Worm (Caenorhabditis elegans) whole organism, young adult: ENCODE data around the gene cup-15.
A peak's percentile ranks its signal among the peaks of the same experiment; 100 is the strongest.

ENCODE experiments used
- B0261.1 ChIP-seq: sonication (generic microtip); optimal IDR thresholded peaks from 2 replicates; lab custom pipeline; 2016; ENCODE audit warnings: mild to moderate bottlenecking, missing genetic modification characterization, moderate library complexity, missing compliant biosample characterization
- B0336.3 ChIP-seq: fragments of 200-800 bp; sonication (Bioruptor generic); IDR thresholded peaks from 2 replicates; pipeline ENCODE4 v1.3.6; 2022; ENCODE audit warnings: missing genetic modification characterization, missing compliant biosample characterization
- F10E7.11 ChIP-seq: sonication (generic microtip); optimal IDR thresholded peaks from 2 replicates; lab custom pipeline; 2017; ENCODE audit warnings: mild to moderate bottlenecking, missing genetic modification characterization, moderate library complexity, missing compliant biosample characterization
- F22D6.2 ChIP-seq: sonication (generic microtip); optimal IDR thresholded peaks from 2 replicates; lab custom pipeline; 2016; ENCODE audit warnings: mild to moderate bottlenecking, missing genetic modification characterization, missing compliant biosample characterization
- F33H1.4 ChIP-seq: fragments of 200-800 bp; sonication (Bioruptor generic); IDR thresholded peaks from 2 replicates; pipeline ENCODE4 v1.3.6; 2022; ENCODE audit warnings: missing genetic modification reagents, missing genetic modification characterization, missing compliant biosample characterization
- F57A8.1 ChIP-seq: fragments of 200-800 bp; sonication (Bioruptor generic); optimal IDR thresholded peaks from 2 replicates; lab custom pipeline; 2018; ENCODE audit warnings: mild to moderate bottlenecking, missing genetic modification characterization, moderate library complexity, missing compliant biosample characterization
- F57C9.4 ChIP-seq: sonication (generic microtip); optimal IDR thresholded peaks from 2 replicates; lab custom pipeline; 2017; ENCODE audit warnings: mild to moderate bottlenecking, missing genetic modification characterization, missing compliant biosample characterization
- T26A5.8 ChIP-seq: sonication (generic microtip); optimal IDR thresholded peaks from 2 replicates; lab custom pipeline; 2016; ENCODE audit warnings: missing genetic modification characterization, missing compliant biosample characterization
- Y53G8AR.9 ChIP-seq: fragments of 200-800 bp; sonication (Bioruptor generic); conservative IDR thresholded peaks from 2 replicates; pipeline ENCODE4 v1.3.6; 2022; ENCODE audit warnings: missing genetic modification reagents, missing genetic modification characterization, missing compliant biosample characterization
- Y56A3A.18 ChIP-seq: fragments of 200-800 bp; sonication (Bioruptor generic); IDR thresholded peaks from 2 replicates; pipeline ENCODE4 v1.3.6; 2022; ENCODE audit warnings: missing genetic modification reagents, missing genetic modification characterization, missing compliant biosample characterization
- aptf-2 ChIP-seq: fragments of 200-800 bp; sonication (Bioruptor generic); conservative IDR thresholded peaks from 2 replicates; pipeline ENCODE4 v1.3.6; 2022; ENCODE audit warnings: missing genetic modification reagents, missing genetic modification characterization, missing compliant biosample characterization
- atf-7 ChIP-seq: sonication (generic microtip); optimal IDR thresholded peaks from 2 replicates; lab custom pipeline; 2017; ENCODE audit warnings: mild to moderate bottlenecking, missing genetic modification characterization, missing compliant biosample characterization
- athp-1 ChIP-seq: sonication (generic microtip); optimal IDR thresholded peaks from 2 replicates; lab custom pipeline; 2017; ENCODE audit warnings: mild to moderate bottlenecking, missing genetic modification characterization, missing compliant biosample characterization
- attf-6 ChIP-seq: fragments of 200-800 bp; sonication (Bioruptor generic); IDR thresholded peaks from 2 replicates; pipeline ENCODE4 v1.3.6; 2022; ENCODE audit warnings: missing genetic modification reagents, missing genetic modification characterization, missing compliant biosample characterization
- cebp-1 ChIP-seq, 2 experiments: fragments of 200-800 bp in 1 of 2; sonication (Bioruptor generic) in 1 of 2; sonication (generic microtip) in 1 of 2; IDR thresholded peaks in 1 of 2; optimal IDR thresholded peaks in 1 of 2; 2 replicates each; pipeline versions ENCODE4 v1.3.6 to Lab custom; 2017 to 2022; ENCODE audit warnings: missing compliant biosample characterization in 2 of 2, missing genetic modification characterization in 2 of 2, mild to moderate bottlenecking in 1 of 2, missing genetic modification reagents in 1 of 2, moderate library complexity in 1 of 2
- ceh-91 ChIP-seq: fragments of 200-800 bp; sonication (Bioruptor generic); IDR thresholded peaks from 2 replicates; pipeline ENCODE4 v1.3.6; 2022; ENCODE audit warnings: missing genetic modification reagents, missing genetic modification characterization, missing compliant biosample characterization
- die-1 ChIP-seq: sonication (generic microtip); optimal IDR thresholded peaks from 2 replicates; lab custom pipeline; 2016; ENCODE audit warnings: missing genotype, mild to moderate bottlenecking, missing genetic modification characterization, missing compliant biosample characterization
- dox-1 ChIP-seq: fragments of 200-800 bp; sonication (Bioruptor generic); IDR thresholded peaks from 2 replicates; pipeline ENCODE4 v1.3.6; 2022; ENCODE audit warnings: missing genetic modification reagents, missing genetic modification characterization, missing compliant biosample characterization
- egl-18 ChIP-seq: fragments of 200-800 bp; sonication (Bioruptor generic); IDR thresholded peaks from 2 replicates; pipeline ENCODE4 v1.3.6; 2022; ENCODE audit warnings: missing genetic modification reagents, missing genetic modification characterization, missing compliant biosample characterization
- egl-44 ChIP-seq: fragments of 200-800 bp; sonication (Bioruptor generic); IDR thresholded peaks from 2 replicates; pipeline ENCODE4 v1.3.6; 2022; ENCODE audit warnings: missing genetic modification reagents, missing genetic modification characterization, missing compliant biosample characterization
- gei-17 ChIP-seq: fragments of 200-800 bp; sonication (Bioruptor generic); optimal IDR thresholded peaks from 2 replicates; lab custom pipeline; 2018; ENCODE audit warnings: mild to moderate bottlenecking, missing genetic modification characterization, missing compliant biosample characterization
- hmg-1.2 ChIP-seq: fragments of 200-800 bp; sonication (Bioruptor generic); IDR thresholded peaks from 2 replicates; pipeline ENCODE4 v1.3.6; 2022; ENCODE audit warnings: missing genetic modification reagents, missing genetic modification characterization, missing compliant biosample characterization
- hmg-20 ChIP-seq: fragments of 200-800 bp; sonication (Bioruptor generic); IDR thresholded peaks from 2 replicates; pipeline ENCODE4 v1.3.6; 2022; ENCODE audit warnings: missing genetic modification reagents, missing genetic modification characterization, missing compliant biosample characterization
- hsf-1 ChIP-seq: fragments of 200-800 bp; sonication (Bioruptor generic); IDR thresholded peaks from 2 replicates; pipeline ENCODE4 v1.3.6; 2022; ENCODE audit warnings: missing genetic modification reagents, missing genetic modification characterization, missing compliant biosample characterization
- let-526 ChIP-seq: fragments of 200-800 bp; sonication (Bioruptor generic); IDR thresholded peaks from 2 replicates; pipeline ENCODE4 v1.3.6; 2022; ENCODE audit warnings: missing genetic modification reagents, missing genetic modification characterization, missing compliant biosample characterization
- lin-35 ChIP-seq, 3 experiments: fragments of 150-350 bp in 2 of 3; sonication (generic microtip) in 1 of 3; optimal IDR thresholded peaks; 2 replicates each; lab custom pipeline; 2014 to 2018; ENCODE audit warnings: missing biosample characterization in 3 of 3, missing genetic modification characterization in 3 of 3, missing genetic modification reagents in 3 of 3
- lin-54 ChIP-seq: fragments of 200-800 bp; sonication (Bioruptor generic); optimal IDR thresholded peaks from 2 replicates; lab custom pipeline; 2018; ENCODE audit warnings: mild to moderate bottlenecking, missing genetic modification characterization, missing compliant biosample characterization
- madf-10 ChIP-seq: sonication (generic microtip); optimal IDR thresholded peaks from 2 replicates; lab custom pipeline; 2016; ENCODE audit warnings: mild to moderate bottlenecking, missing genetic modification characterization, missing compliant biosample characterization
- mcd-1 ChIP-seq: fragments of 200-800 bp; sonication (Bioruptor generic); IDR thresholded peaks from 2 replicates; pipeline ENCODE4 v1.3.6; 2022; ENCODE audit warnings: missing genetic modification reagents, missing genetic modification characterization, missing compliant biosample characterization
- nhr-27 ChIP-seq: fragments of 200-800 bp; sonication (Bioruptor generic); optimal IDR thresholded peaks from 2 replicates; lab custom pipeline; 2018; ENCODE audit warnings: mild to moderate bottlenecking, missing genetic modification characterization, moderate library complexity, missing compliant biosample characterization
- pbrm-1 ChIP-seq: fragments of 200-800 bp; sonication (Bioruptor generic); IDR thresholded peaks from 2 replicates; pipeline ENCODE4 v1.3.6; 2022; ENCODE audit warnings: missing genetic modification reagents, missing genetic modification characterization, missing compliant biosample characterization
- pha-4 ChIP-seq: fragments of 150-350 bp; sonication (generic microtip); optimal IDR thresholded peaks from 2 replicates; lab custom pipeline; 2014; ENCODE audit warnings: missing biosample characterization, missing genetic modification reagents, missing genetic modification characterization
- snpc-1.1 ChIP-seq: sonication (generic microtip); optimal IDR thresholded peaks from 2 replicates; lab custom pipeline; 2017; ENCODE audit warnings: missing genetic modification characterization, mild to moderate bottlenecking, missing compliant biosample characterization, antibody characterized with exemption, moderate library complexity, missing genotype, missing genetic modification reagents; ENCODE audit not compliant: insufficient read depth
- snpc-4 ChIP-seq, 5 experiments: fragments of 150-350 bp in 1 of 5; sonication (generic microtip) in 4 of 5; optimal IDR thresholded peaks; 2 replicates each; lab custom pipeline; 2014 to 2018; ENCODE audit warnings: missing genetic modification characterization in 5 of 5, missing biosample characterization in 3 of 5, antibody characterized with exemption in 2 of 5, mild to moderate bottlenecking in 2 of 5, missing compliant biosample characterization in 2 of 5, missing genotype in 2 of 5, moderate library complexity in 2 of 5, missing genetic modification reagents in 1 of 5
- somi-1 ChIP-seq: fragments of 200-800 bp; sonication (Bioruptor generic); optimal IDR thresholded peaks from 2 replicates; lab custom pipeline; 2018; ENCODE audit warnings: mild to moderate bottlenecking, missing genetic modification characterization, missing compliant biosample characterization
- tbp1 ChIP-seq: fragments of 200-800 bp; sonication (Bioruptor generic); optimal IDR thresholded peaks from 2 replicates; lab custom pipeline; 2018; ENCODE audit warnings: mild to moderate bottlenecking, missing genetic modification characterization, missing compliant biosample characterization
- tbx-9 ChIP-seq: sonication (generic microtip); optimal IDR thresholded peaks from 2 replicates; lab custom pipeline; 2016; ENCODE audit warnings: borderline replicate concordance, missing genetic modification characterization, inconsistent platforms, missing compliant biosample characterization
- unc-130 ChIP-seq: sonication (generic microtip); optimal IDR thresholded peaks from 2 replicates; lab custom pipeline; 2016; ENCODE audit warnings: missing genetic modification reagents, missing genetic modification characterization, missing compliant biosample characterization
- zfh-2 ChIP-seq: fragments of 200-800 bp; sonication (Bioruptor generic); conservative IDR thresholded peaks from 2 replicates; pipeline ENCODE4 v1.3.6; 2022; ENCODE audit warnings: missing genetic modification reagents, missing genetic modification characterization, missing compliant biosample characterization
- ztf-18 ChIP-seq: sonication (generic microtip); optimal IDR thresholded peaks from 2 replicates; lab custom pipeline; 2016; ENCODE audit warnings: missing genotype, mild to moderate bottlenecking, missing genetic modification characterization, missing compliant biosample characterization

Gene cup-15

ce11 chrII:9333034-9333433, 19.8 kb upstream of the cup-15 start:
- no peak for TF ChIP-seq atf-7 (tag; lab: Kevin White, UChicago)
- TF ChIP-seq F22D6.2 = no peak
- no peak for TF ChIP-seq ztf-18
- no peak for TF ChIP-seq dox-1 (GFP tag; lab: Robert Waterston, UW)
- TF ChIP-seq snpc-4 (GFP tag; optimal IDR thresholded peaks at IDR 0.05; lab: Kevin White, UChicago) = peak; percentile 81
- peak; percentile 5 to 80 (median 59) for TF ChIP-seq snpc-4 (tag; optimal IDR thresholded peaks at IDR 0.05; lab: Kevin White, UChicago)
- TF ChIP-seq hmg-1.2 (GFP tag; lab: Robert Waterston, UW) = peak; percentile 32; the same call in 1 of the 2 replicates
- no peak for TF ChIP-seq gei-17 (GFP tag; lab: Kevin White, UChicago)
- TF ChIP-seq F33H1.4 (GFP tag; lab: Robert Waterston, UW) = no peak
- no peak for TF ChIP-seq B0336.3 (GFP tag; lab: Robert Waterston, UW)
- no peak for TF ChIP-seq cebp-1 (GFP tag; IDR thresholded peaks at IDR 0.05; lab: Robert Waterston, UW)
- TF ChIP-seq cebp-1 (tag; optimal IDR thresholded peaks at IDR 0.05; lab: Kevin White, UChicago) = no peak
- TF ChIP-seq snpc-1.1 (tag; lab: Kevin White, UChicago) = peak; percentile 88
- TF ChIP-seq let-526 = no peak
- TF ChIP-seq unc-130 (GFP tag; lab: Kevin White, UChicago) = no peak
- peak; percentile 2 for TF ChIP-seq tbp1 (GFP tag; lab: Kevin White, UChicago)

DNA sequence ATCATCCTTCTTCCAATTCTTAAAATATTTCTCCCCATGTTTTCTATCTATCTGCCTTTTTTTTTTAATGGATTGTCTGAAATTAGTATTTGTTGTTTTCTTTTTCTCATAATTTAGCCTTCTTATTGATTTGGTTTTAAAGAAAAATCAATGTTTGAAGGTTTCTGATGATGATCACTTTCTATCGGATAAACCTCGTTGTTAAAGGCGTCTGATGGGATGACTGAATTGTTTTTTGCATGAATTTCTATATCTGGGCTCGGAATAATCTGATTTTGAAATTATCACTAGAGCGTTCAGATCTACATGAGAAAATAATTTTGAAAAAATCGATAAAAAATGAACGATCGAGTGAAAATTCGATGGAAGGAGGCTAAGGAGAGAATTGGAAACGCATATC, 19.1 kb upstream of the cup-15 start, which contains the start of gene scp-1:
Gene scp-1, plus strand, starts transcription at position 301 of the 400 bp plus-strand sequence.
- TF ChIP-seq pbrm-1 (GFP tag; lab: Robert Waterston, UW) = 0 out of 2 replicates have a peak, but pooled peaks have one; percentile 11
- TF ChIP-seq lin-35 (GFP tag; optimal IDR thresholded peaks at IDR 0.05; lab: Kevin White, UChicago) = no peak

ce11 chrII:9336651-9337050, 16.1 kb upstream of the cup-15 start:
- no peak for TF ChIP-seq aptf-2 (GFP tag; lab: Robert Waterston, UW)
- TF ChIP-seq pha-4 (tag; lab: Kevin White, UChicago) = no peak
- peak; percentile 73 for TF ChIP-seq hsf-1 (GFP tag; lab: Robert Waterston, UW)
- no peak for TF ChIP-seq Y56A3A.18
- no peak for TF ChIP-seq Y53G8AR.9 (GFP tag; lab: Robert Waterston, UW)

DNA sequence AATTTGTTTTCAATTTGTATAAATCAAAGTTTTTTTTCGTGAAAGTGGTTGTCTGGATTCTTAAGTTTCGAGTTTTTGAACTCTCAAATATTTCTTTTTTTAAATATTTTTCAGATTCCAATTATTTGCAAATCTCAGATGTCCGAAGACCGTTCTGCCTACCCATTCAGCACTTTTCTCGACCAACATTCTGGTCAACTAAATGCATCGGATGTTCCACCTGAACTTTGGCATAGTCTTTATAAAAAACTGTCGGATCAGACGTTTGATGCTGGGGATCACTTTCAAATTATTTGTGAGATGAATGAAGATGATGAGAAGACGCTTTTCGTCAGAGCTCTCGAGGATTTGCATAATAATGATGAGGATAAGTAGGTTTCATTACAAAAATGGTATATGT, 13.9 kb upstream of the cup-15 start, which contains the start of gene ttll-12:
Gene ttll-12, plus strand, starts transcription at position 139 of the 400 bp plus-strand sequence.
- TF ChIP-seq somi-1 (GFP tag; lab: Kevin White, UChicago) (no peak), madf-10 (no peak), lin-54 (GFP tag; lab: Kevin White, UChicago) (no peak)

DNA sequence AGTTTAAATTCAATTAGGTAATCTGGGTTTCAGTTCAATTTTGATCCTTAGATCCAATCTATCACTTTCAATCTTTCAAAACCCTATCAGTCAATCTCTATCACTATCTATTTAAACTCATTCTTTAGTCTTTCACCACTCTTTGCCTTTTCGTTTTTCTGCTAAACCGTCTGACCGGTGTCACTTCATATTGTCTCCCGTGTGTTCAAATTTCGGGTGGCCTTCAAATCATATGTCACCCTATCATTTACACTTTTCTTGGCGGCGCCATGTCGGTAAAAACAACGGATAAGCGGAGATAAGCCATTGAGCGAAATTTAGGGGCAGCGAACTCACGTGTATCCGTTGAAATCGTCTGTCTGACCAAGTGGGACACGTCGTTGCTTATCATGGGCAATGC, 8.8 kb upstream of the cup-15 start:
- TF ChIP-seq nhr-27 (tag; lab: Kevin White, UChicago) = no peak
- no peak for TF ChIP-seq F10E7.11 (tag; lab: Kevin White, UChicago)
- TF ChIP-seq, all 124 proteins: peak for 0

ce11 chrII:9345116-9345515, 7.7 kb upstream of the cup-15 start:
- TF ChIP-seq tbx-9 (tag; lab: Kevin White, UChicago) (no peak), egl-18 (GFP tag; lab: Robert Waterston, UW) (no peak), die-1 (no peak), zfh-2 (GFP tag; lab: Robert Waterston, UW) (no peak), attf-6 (GFP tag; lab: Robert Waterston, UW) (no peak), T26A5.8 (no peak), F57C9.4 (tag; lab: Kevin White, UChicago) (no peak), F57A8.1 (GFP tag; lab: Kevin White, UChicago) (no peak), ceh-91 (GFP tag; lab: Robert Waterston, UW) (no peak), egl-44 (GFP tag; lab: Robert Waterston, UW) (no peak), B0261.1 (tag; lab: Kevin White, UChicago) (no peak), athp-1 (tag; lab: Kevin White, UChicago) (no peak), mcd-1 (GFP tag; lab: Robert Waterston, UW) (no peak), hmg-20 (GFP tag; lab: Robert Waterston, UW) (no peak)
